Worm (Caenorhabditis elegans): Measurements from ENCODE around the gene F52H2.1.

ce11 chrX:2598833-2599279, 26.0 kb downstream of the F52H2.1 start:
- TF ChIP-seq B0261.1 (tag; optimal IDR thresholded peaks at IDR 0.05) (no peak), let-607 (tag; optimal IDR thresholded peaks at IDR 0.05) (no peak), madf-6 (GFP tag; IDR thresholded peaks at IDR 0.05) (no peak)
